Fruit fly (Drosophila melanogaster) whole organism: ENCODE data around the gene CG7453.

Experiments
- CG8478 ChIP-seq: fragments of >200 bp; optimal IDR thresholded peaks from 2 replicates; lab custom pipeline; 2018; ENCODE audit warnings: inconsistent platforms
- Dll ChIP-seq: fragments of >200 bp; optimal IDR thresholded peaks from 2 replicates; lab custom pipeline; 2017
- EcR ChIP-seq, 2 experiments: fragments of >200 bp; optimal IDR thresholded peaks; 2 replicates each; lab custom pipeline; 2017; ENCODE audit warnings: missing biosample characterization in 2 of 2, missing genetic modification characterization in 2 of 2, missing genetic modification reagents in 2 of 2
- pan ChIP-seq: fragments of >200 bp; optimal IDR thresholded peaks from 2 replicates; lab custom pipeline; 2017
- psq ChIP-seq: fragments of >200 bp; optimal IDR thresholded peaks from 2 replicates; lab custom pipeline; 2017
- usp ChIP-seq: fragments of >200 bp; optimal IDR thresholded peaks from 2 replicates; lab custom pipeline; 2017; ENCODE audit warnings: missing biosample characterization, missing genetic modification characterization, mixed read lengths

The CG7453 gene

dm6 chrX:19191597-19191996 lies 11.6 kb downstream of the CG7453 start:
- TF ChIP-seq CG8478 (lab: Kevin White, UChicago) = no peak
- TF ChIP-seq Dll = no peak
- no peak for TF ChIP-seq pan (lab: Kevin White, UChicago)
- TF ChIP-seq usp = no peak
- no peak for TF ChIP-seq psq (lab: Kevin White, UChicago)
- TF ChIP-seq EcR (GFP tag; optimal IDR thresholded peaks at IDR 0.05; lab: Kevin White, UChicago) = no peak

dm6 chrX:19193336-19193735 lies 13.4 kb downstream of the CG7453 start, which contains the start of the genes CG7914 and CG14194:
CG7914 (minus strand) TSS chrX:19193448.
CG14194 (plus strand) TSS chrX:19193555.
- TF ChIP-seq usp = no peak
- TF ChIP-seq Dll = no peak
- no peak for TF ChIP-seq EcR (GFP tag; optimal IDR thresholded peaks at IDR 0.05; lab: Kevin White, UChicago)
- no peak for TF ChIP-seq pan (lab: Kevin White, UChicago)
- TF ChIP-seq CG8478 (lab: Kevin White, UChicago) = no peak
- TF ChIP-seq psq (lab: Kevin White, UChicago) = no peak

- TF ChIP-seq Dll = no peak
- TF ChIP-seq EcR (GFP tag; optimal IDR thresholded peaks at IDR 0.05; lab: Kevin White, UChicago) = no peak
- no peak for TF ChIP-seq CG8478 (lab: Kevin White, UChicago)
- no peak for TF ChIP-seq pan (lab: Kevin White, UChicago)
- no peak for TF ChIP-seq psq (lab: Kevin White, UChicago)
- TF ChIP-seq usp = no peak
Measured at dm6 chrX:19201630-19202029, 21.7 kb downstream of the CG7453 start, which contains the start of gene CG7990. CG7990 (minus strand) TSS chrX:19201979.

- TF ChIP-seq CG8478 (lab: Kevin White, UChicago) (no peak), usp (no peak), pan (lab: Kevin White, UChicago) (no peak), Dll (no peak), EcR (GFP tag; optimal IDR thresholded peaks at IDR 0.05; lab: Kevin White, UChicago) (no peak), psq (lab: Kevin White, UChicago) (no peak)
Measured at dm6 chrX:19208014-19208413, 28.0 kb downstream of the CG7453 start, which contains the start of gene Ulp1. Ulp1 (minus strand) TSS chrX:19208187.

- no peak for TF ChIP-seq usp
- TF ChIP-seq EcR (GFP tag; optimal IDR thresholded peaks at IDR 0.05; lab: Kevin White, UChicago) = no peak
- no peak for TF ChIP-seq pan (lab: Kevin White, UChicago)
- TF ChIP-seq CG8478 (lab: Kevin White, UChicago) = no peak
- TF ChIP-seq Dll = no peak
- TF ChIP-seq psq (lab: Kevin White, UChicago) = no peak
Measured at dm6 chrX:19211982-19212381, 32.0 kb downstream of the CG7453 start, which contains the start of gene CG14195. CG14195 (minus strand) TSS chrX:19212082.

- TF ChIP-seq psq (lab: Kevin White, UChicago) (no peak), EcR (GFP tag; optimal IDR thresholded peaks at IDR 0.05; lab: Kevin White, UChicago) (no peak), CG8478 (lab: Kevin White, UChicago) (no peak), Dll (no peak), pan (lab: Kevin White, UChicago) (no peak), usp (no peak)
Measured at dm6 chrX:19212954-19213353, 33.0 kb downstream of the CG7453 start, which contains the start of gene Mur18B. Mur18B (plus strand) TSS chrX:19213254.

dm6 chrX:19215215-19215614 lies 35.2 kb downstream of the CG7453 start, which contains the start of gene Muc18B:
Muc18B (plus strand) TSS chrX:19215515.
- TF ChIP-seq usp (no peak), EcR (GFP tag; optimal IDR thresholded peaks at IDR 0.05; lab: Kevin White, UChicago) (no peak), Dll (no peak), psq (lab: Kevin White, UChicago) (no peak), CG8478 (lab: Kevin White, UChicago) (no peak), pan (lab: Kevin White, UChicago) (no peak)

- TF ChIP-seq CG8478 (lab: Kevin White, UChicago) = no peak
Measured at dm6 chrX:19216671-19217070, 36.7 kb downstream of the CG7453 start.

dm6 chrX:19220415-19220814 lies 40.4 kb downstream of the CG7453 start, which contains the start of gene CG7884:
CG7884 (plus strand) TSS chrX:19220622.
- peak; percentile 76 for TF ChIP-seq Dll
- no peak for TF ChIP-seq CG8478 (lab: Kevin White, UChicago)

- TF ChIP-seq CG8478 (lab: Kevin White, UChicago) (no peak), pan (lab: Kevin White, UChicago) (no peak), EcR (GFP tag; optimal IDR thresholded peaks at IDR 0.05; lab: Kevin White, UChicago) (no peak), usp (no peak), Dll (no peak), psq (lab: Kevin White, UChicago) (no peak)
Measured at dm6 chrX:19220963-19221572, 41.1 kb downstream of the CG7453 start.

- TF ChIP-seq Dll (no peak), pan (lab: Kevin White, UChicago) (no peak), psq (lab: Kevin White, UChicago) (no peak), EcR (GFP tag; optimal IDR thresholded peaks at IDR 0.05; lab: Kevin White, UChicago) (no peak)
Measured at dm6 chrX:19224580-19225303, 44.8 kb downstream of the CG7453 start.

dm6 chrX:19225304-19225640 lies 45.3 kb downstream of the CG7453 start:
- TF ChIP-seq Dll (no peak), EcR (GFP tag; optimal IDR thresholded peaks at IDR 0.05; lab: Kevin White, UChicago) (no peak), usp (no peak), psq (lab: Kevin White, UChicago) (no peak), pan (lab: Kevin White, UChicago) (no peak), CG8478 (lab: Kevin White, UChicago) (no peak)
